Worm (Caenorhabditis elegans) whole organism, L4 larva: Measurements from ENCODE around the gene wdr-4.

Experiments
- R02D3.7 ChIP-seq: fragments of 150-350 bp; sonication (generic microtip); optimal IDR thresholded peaks from 3 replicates; lab custom pipeline; 2014; ENCODE audit warnings: missing biosample characterization, missing genetic modification characterization
- aha-1 ChIP-seq: fragments of 150-350 bp; peaks from one replicate; lab custom pipeline; 2014; ENCODE audit warnings: missing biosample characterization, missing genetic modification characterization
- aly-2 ChIP-seq: sonication (generic microtip); optimal IDR thresholded peaks from 2 replicates; lab custom pipeline; 2018; ENCODE audit warnings: missing biosample characterization, missing genetic modification characterization
- ceh-44 ChIP-seq: fragments of 200-800 bp; sonication (Bioruptor generic); IDR thresholded peaks from 2 replicates; pipeline ENCODE4 v1.3.6; 2022; ENCODE audit warnings: missing genetic modification reagents, missing genetic modification characterization, missing compliant biosample characterization
- ceh-62 ChIP-seq: sonication (generic microtip); optimal IDR thresholded peaks from 2 replicates; lab custom pipeline; 2017; ENCODE audit warnings: missing biosample characterization, missing genetic modification characterization
- daf-8 ChIP-seq: fragments of 200-800 bp; sonication (Bioruptor generic); IDR thresholded peaks from 2 replicates; pipeline ENCODE4 v1.3.6; 2022; ENCODE audit warnings: missing genetic modification characterization, missing compliant biosample characterization
- mdt-29 ChIP-seq: fragments of 200-800 bp; sonication (Bioruptor generic); IDR thresholded peaks from 2 replicates; pipeline ENCODE4 v1.3.6; 2022; ENCODE audit warnings: missing genetic modification reagents, missing genetic modification characterization, missing compliant biosample characterization
- saeg-2 ChIP-seq: fragments of 200-800 bp; sonication (Bioruptor generic); IDR thresholded peaks from 2 replicates; pipeline ENCODE4 v1.3.6; 2022; ENCODE audit warnings: missing genetic modification reagents, missing genetic modification characterization, missing compliant biosample characterization
- unc-62 ChIP-seq, 3 experiments: fragments of 150-350 bp in 1 of 3; sonication (generic microtip); optimal IDR thresholded peaks in 2 of 3; peaks in 1 of 3; 1 replicate in 1 of 3; 2 replicates in 2 of 3; lab custom pipeline; 2014 to 2017; ENCODE audit warnings: missing biosample characterization in 3 of 3, missing genetic modification characterization in 3 of 3, missing genetic modification reagents in 3 of 3, missing genotype in 1 of 3

Gene wdr-4

ce11 chrIII:6746668-6747067, 21.1 kb downstream of the wdr-4 start:
- TF ChIP-seq ceh-62 (tag; lab: Kevin White, UChicago) (no peak), aha-1 (tag; lab: Kevin White, UChicago) (peak; percentile 93)

DNA sequence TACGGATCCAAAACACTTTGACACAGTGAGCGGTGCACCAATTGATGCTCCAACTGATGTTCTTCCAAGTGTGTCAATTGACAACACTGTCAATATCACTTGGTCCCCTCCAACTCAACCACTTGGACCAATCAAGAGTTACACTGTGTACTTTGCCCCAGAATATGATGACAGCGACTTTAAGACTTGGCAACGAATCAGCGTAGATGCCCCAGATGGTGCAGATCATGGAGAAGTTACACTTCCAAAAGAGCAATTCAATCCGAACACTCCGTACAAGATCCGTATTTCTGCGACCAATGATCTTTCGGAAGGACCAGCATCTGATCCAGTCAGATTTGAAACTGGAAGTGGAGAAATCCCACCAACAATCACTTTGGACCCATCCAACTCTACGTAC, 27.0 kb downstream of the wdr-4 start:
- peak in 1 of 2 experiments; percentile 92 for TF ChIP-seq unc-62 (GFP tag; optimal IDR thresholded peaks at IDR 0.05 in 1 of 2; lab: Kevin White, UChicago)
- no peak for TF ChIP-seq unc-62 (tag; optimal IDR thresholded peaks at IDR 0.05; lab: Kevin White, UChicago)
- no peak for TF ChIP-seq aly-2 (tag; lab: Kevin White, UChicago)

DNA sequence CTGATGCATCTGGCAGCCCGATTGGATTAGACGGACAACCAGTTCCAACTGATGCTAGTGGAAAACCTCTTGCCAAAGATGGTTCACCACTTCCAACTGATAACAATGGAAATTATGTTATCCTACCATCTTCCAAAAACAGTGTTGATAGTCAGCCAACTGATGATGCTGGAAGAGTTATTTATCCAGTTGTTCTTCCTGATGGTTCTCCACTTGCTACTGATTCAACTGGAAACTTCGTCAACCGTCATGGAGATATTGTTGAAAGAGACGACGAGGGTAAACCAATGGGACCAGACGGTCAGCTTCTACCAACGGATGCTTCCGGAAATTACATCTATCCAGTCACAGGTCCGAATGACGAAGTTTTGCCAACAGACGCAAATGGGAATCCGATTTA, 31.2 kb downstream of the wdr-4 start:
- no peak for TF ChIP-seq daf-8
- TF ChIP-seq mdt-29 (GFP tag; lab: Robert Waterston, UW): no peak
- TF ChIP-seq saeg-2 (GFP tag; lab: Robert Waterston, UW): no peak
- TF ChIP-seq R02D3.7: no peak
- no peak for TF ChIP-seq ceh-44 (GFP tag; lab: Robert Waterston, UW)
- TF ChIP-seq unc-62 (GFP tag; optimal IDR thresholded peaks at IDR 0.05 in 1 of 2; lab: Kevin White, UChicago): peak in 1 of 2 experiments; percentile 96
- TF ChIP-seq unc-62 (tag; optimal IDR thresholded peaks at IDR 0.05; lab: Kevin White, UChicago): no peak
- TF ChIP-seq, all 104 proteins: peak for 1
